Worm (Caenorhabditis elegans) whole organism, young adult: Measurements from ENCODE around the gene clec-150.

ENCODE experiments used
- F49E8.2 ChIP-seq: sonication (generic microtip); optimal IDR thresholded peaks from 3 replicates; lab custom pipeline; 2017; ENCODE audit warnings: missing genetic modification characterization, mild to moderate bottlenecking, missing compliant biosample characterization, antibody characterized with exemption, moderate library complexity; ENCODE audit not compliant: insufficient read depth
- ama-1 ChIP-seq, 3 experiments: fragments of 150-350 bp in 1 of 3; sonication (generic microtip) in 2 of 3; optimal IDR thresholded peaks; 2 replicates each; lab custom pipeline; 2014 to 2018; ENCODE audit warnings: missing biosample characterization in 2 of 3, missing genetic modification characterization in 2 of 3, missing genetic modification reagents in 2 of 3
- hrde-1 ChIP-seq: sonication (generic microtip); optimal IDR thresholded peaks from 2 replicates; lab custom pipeline; 2016; ENCODE audit warnings: missing genetic modification characterization, mild to moderate bottlenecking, missing compliant biosample characterization, moderate library complexity, missing genotype, missing genetic modification reagents, borderline replicate concordance
- nhr-179 ChIP-seq: sonication (generic microtip); optimal IDR thresholded peaks from 2 replicates; lab custom pipeline; 2016; ENCODE audit warnings: mild to moderate bottlenecking, missing genetic modification characterization, missing compliant biosample characterization
- snpc-4 ChIP-seq, 5 experiments: fragments of 150-350 bp in 1 of 5; sonication (generic microtip) in 4 of 5; optimal IDR thresholded peaks; 2 replicates each; lab custom pipeline; 2014 to 2018; ENCODE audit warnings: missing genetic modification characterization in 5 of 5, missing biosample characterization in 3 of 5, antibody characterized with exemption in 2 of 5, mild to moderate bottlenecking in 2 of 5, missing compliant biosample characterization in 2 of 5, missing genotype in 2 of 5, moderate library complexity in 2 of 5, missing genetic modification reagents in 1 of 5

DNA sequence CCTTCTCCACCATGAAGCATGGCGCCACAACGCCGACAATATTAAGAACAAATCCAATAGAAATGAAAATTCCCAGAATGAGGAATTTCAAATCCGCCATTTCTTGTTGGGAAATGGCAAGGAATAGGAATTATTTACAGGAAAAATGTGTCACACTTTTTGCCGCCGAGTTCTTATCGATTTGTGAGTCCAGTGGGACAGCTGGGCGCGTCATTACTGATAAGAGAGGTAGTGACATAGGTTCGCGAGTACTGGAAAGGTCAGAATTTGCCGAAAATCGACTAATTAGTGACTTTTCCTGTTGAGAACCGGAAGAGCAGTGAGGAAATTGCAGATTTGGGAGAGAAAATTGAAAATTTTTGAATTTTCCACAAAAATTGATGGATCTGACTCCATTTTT is 25.7 kb downstream of the clec-150 start:
- TF ChIP-seq hrde-1 (tag; lab: Kevin White, UChicago) (no peak), nhr-179 (tag; lab: Kevin White, UChicago) (no peak), ama-1 (optimal IDR thresholded peaks at IDR 0.05; lab: Kevin White, UChicago) (no peak), ama-1 (GFP tag; optimal IDR thresholded peaks at IDR 0.05; lab: Kevin White, UChicago) (no peak), snpc-4 (GFP tag; optimal IDR thresholded peaks at IDR 0.05; lab: Kevin White, UChicago) (no peak), snpc-4 (tag; optimal IDR thresholded peaks at IDR 0.05; lab: Kevin White, UChicago) (no peak), F49E8.2 (tag; lab: Kevin White, UChicago) (no peak)
